In the genomic region with DNA sequence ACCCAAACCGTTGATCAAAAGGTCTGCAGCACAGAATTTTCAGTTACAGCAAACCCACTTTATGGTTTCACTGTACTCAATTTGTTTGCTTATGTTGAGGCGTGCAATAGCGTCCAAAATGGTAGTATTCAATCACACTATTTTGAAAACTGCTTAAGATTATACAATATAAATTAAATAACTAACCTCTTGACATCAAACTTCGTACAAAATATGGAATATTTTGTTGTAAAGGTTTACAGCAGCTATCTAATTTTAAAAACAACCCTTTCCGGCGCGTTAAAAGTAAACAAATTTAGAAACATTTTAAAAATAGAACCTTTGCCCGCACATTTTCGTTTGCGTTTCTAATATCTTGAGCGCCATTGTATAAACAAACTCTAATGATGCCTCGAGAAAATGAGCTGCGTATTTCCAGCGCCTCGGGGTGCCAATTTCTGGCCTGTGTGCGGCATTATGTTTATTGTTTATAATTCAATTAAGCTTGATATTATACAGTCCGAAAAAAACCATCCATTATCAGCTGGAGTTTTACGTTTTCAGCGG, we compare ENCODE assay signal across 1 fruit fly cellular context.
TF ChIP-seq lines count a peak whose summit lies in the region.

No protein-coding gene starts in this region.

TF ChIP-seq in whole organism, embryonic, 481 proteins besides CTCF, POLR2A, EP300 and RAD21 (continued from another document and continues in another):
- TF ChIP-seq CG3847 (GFP tag; IDR thresholded peaks at IDR 0.05; lab: Robert Waterston, UW) (no peak), gsb-n (tag; optimal IDR thresholded peaks at IDR 0.05; lab: Kevin White, UChicago) (no peak), ftz-f1 (GFP tag; optimal IDR thresholded peaks at IDR 0.05; lab: Kevin White, UChicago) (no peak), CG14860 (GFP tag; IDR thresholded peaks at IDR 0.05; lab: Robert Waterston, UW; ENCODE audit: partially characterized antibody) (no peak), CG34224 (GFP tag; IDR thresholded peaks at IDR 0.05; lab: Robert Waterston, UW; ENCODE audit: partially characterized antibody) (no peak; the same call in 2 of the 3 replicates), dan (GFP tag; IDR thresholded peaks at IDR 0.05; lab: Robert Waterston, UW) (no peak), ci (GFP tag; IDR thresholded peaks at IDR 0.05; lab: Robert Waterston, UW) (peak; percentile 37; the same call in 2 of the 3 replicates), CG2875 (GFP tag; optimal IDR thresholded peaks at IDR 0.05; lab: Kevin White, UChicago) (no peak), Antp (GFP tag; optimal IDR thresholded peaks at IDR 0.05; lab: Kevin White, UChicago) (peak; percentile 5), CG9817 (tag; optimal IDR thresholded peaks at IDR 0.05; lab: Kevin White, UChicago) (no peak), CG17802 (tag; optimal IDR thresholded peaks at IDR 0.05; lab: Kevin White, UChicago) (no peak), pros (GFP tag; optimal IDR thresholded peaks at IDR 0.05; lab: Kevin White, UChicago) (peak; percentile 19), toy (GFP tag; IDR thresholded peaks at IDR 0.05; lab: Robert Waterston, UW) (no peak), kah (GFP tag; optimal IDR thresholded peaks at IDR 0.05; lab: Kevin White, UChicago) (no peak), ham (GFP tag; IDR thresholded peaks at IDR 0.05; lab: Robert Waterston, UW) (no peak), dmrt99B (tag; optimal IDR thresholded peaks at IDR 0.05; lab: Kevin White, UChicago) (no peak), Poxn (GFP tag; IDR thresholded peaks at IDR 0.05; lab: Robert Waterston, UW) (no peak), CG4282 (GFP tag; optimal IDR thresholded peaks at IDR 0.05; lab: Kevin White, UChicago) (no peak), pita (GFP tag; optimal IDR thresholded peaks at IDR 0.05; lab: Kevin White, UChicago) (no peak), Side (GFP tag; optimal IDR thresholded peaks at IDR 0.05; lab: Kevin White, UChicago) (no peak), H15 (GFP tag; IDR thresholded peaks at IDR 0.05; lab: Robert Waterston, UW) (no peak), schlank (tag; optimal IDR thresholded peaks at IDR 0.05; lab: Kevin White, UChicago) (no peak), CG14014 (GFP tag; IDR thresholded peaks at IDR 0.05; lab: Robert Waterston, UW) (no peak), Mrtf (GFP tag; IDR thresholded peaks at IDR 0.05; lab: Robert Waterston, UW) (no peak), CG15696 (tag; optimal IDR thresholded peaks at IDR 0.05; lab: Kevin White, UChicago) (no peak), CG42726 (GFP tag; IDR thresholded peaks at IDR 0.05; lab: Robert Waterston, UW; ENCODE audit: partially characterized antibody) (no peak), Tbp (GFP tag; optimal IDR thresholded peaks at IDR 0.05; lab: Kevin White, UChicago) (no peak), eve (GFP tag; optimal IDR thresholded peaks at IDR 0.05; lab: Kevin White, UChicago) (no peak), twi (tag; optimal IDR thresholded peaks at IDR 0.05; lab: Kevin White, UChicago) (no peak), Blimp-1 (GFP tag; optimal IDR thresholded peaks at IDR 0.05; lab: Kevin White, UChicago) (no peak), tap (tag; optimal IDR thresholded peaks at IDR 0.05; lab: Kevin White, UChicago) (no peak), CG9215 (GFP tag; IDR thresholded peaks at IDR 0.05; lab: Robert Waterston, UW) (no peak), vfl (GFP tag; optimal IDR thresholded peaks at IDR 0.05; lab: Kevin White, UChicago) (no peak), fd96Cb (tag; optimal IDR thresholded peaks at IDR 0.05; lab: Kevin White, UChicago) (no peak), Dp (GFP tag; optimal IDR thresholded peaks at IDR 0.05; lab: Kevin White, UChicago) (no peak), jing (GFP tag; optimal IDR thresholded peaks at IDR 0.05; lab: Kevin White, UChicago) (no peak), caup (GFP tag; optimal IDR thresholded peaks at IDR 0.05; lab: Kevin White, UChicago; ENCODE audit: severe bottlenecking) (no peak), CG15269 (tag; optimal IDR thresholded peaks at IDR 0.05; lab: Kevin White, UChicago) (no peak), Xbp1 (GFP tag; optimal IDR thresholded peaks at IDR 0.05; lab: Kevin White, UChicago) (no peak), crol (GFP tag; IDR thresholded peaks at IDR 0.05; lab: Robert Waterston, UW) (no peak), CG15601 (tag; optimal IDR thresholded peaks at IDR 0.05; lab: Kevin White, UChicago) (no peak), NFAT (GFP tag; IDR thresholded peaks at IDR 0.05; lab: Robert Waterston, UW) (no peak), CG17361 (GFP tag; IDR thresholded peaks at IDR 0.05; lab: Robert Waterston, UW) (peak; percentile 73; the same call in 2 of the 3 replicates), CG2116 (GFP tag; optimal IDR thresholded peaks at IDR 0.05; lab: Kevin White, UChicago) (no peak), Oaz (GFP tag; IDR thresholded peaks at IDR 0.05; lab: Robert Waterston, UW) (no peak), esg (GFP tag; conservative IDR thresholded peaks at IDR 0.05; lab: Robert Waterston, UW) (no peak), ATbp (GFP tag; optimal IDR thresholded peaks at IDR 0.05; lab: Kevin White, UChicago) (no peak), wdn (GFP tag; IDR thresholded peaks at IDR 0.05; lab: Robert Waterston, UW) (no peak), CG11247 (GFP tag; IDR thresholded peaks at IDR 0.05; lab: Robert Waterston, UW) (no peak), CG8290 (GFP tag; optimal IDR thresholded peaks at IDR 0.05; lab: Kevin White, UChicago) (no peak), CG8290 (tag; optimal IDR thresholded peaks at IDR 0.05; lab: Kevin White, UChicago) (no peak), Deaf1 (tag; optimal IDR thresholded peaks at IDR 0.05; lab: Kevin White, UChicago) (no peak), CG1832 (GFP tag; optimal IDR thresholded peaks at IDR 0.05; lab: Kevin White, UChicago) (no peak), lbe (GFP tag; optimal IDR thresholded peaks at IDR 0.05; lab: Kevin White, UChicago) (no peak), Rfx (GFP tag; IDR thresholded peaks at IDR 0.05; lab: Robert Waterston, UW) (no peak; the same call in 1 of the 2 replicates), CrebB (tag; optimal IDR thresholded peaks at IDR 0.05; lab: Kevin White, UChicago) (no peak), cwo (GFP tag; optimal IDR thresholded peaks at IDR 0.05; lab: Kevin White, UChicago) (no peak), CG10267 (tag; optimal IDR thresholded peaks at IDR 0.05; lab: Kevin White, UChicago) (no peak), D19B (GFP tag; optimal IDR thresholded peaks at IDR 0.05; lab: Kevin White, UChicago) (no peak), pfk (GFP tag; optimal IDR thresholded peaks at IDR 0.05; lab: Kevin White, UChicago) (no peak), CG10366 (GFP tag; IDR thresholded peaks at IDR 0.05; lab: Robert Waterston, UW) (no peak), ken (GFP tag; IDR thresholded peaks at IDR 0.05; lab: Robert Waterston, UW) (0 out of 3 replicates have a peak, but pooled peaks have one; percentile 6), CG6272 (GFP tag; IDR thresholded peaks at IDR 0.05; lab: Robert Waterston, UW) (no peak), Scr (GFP tag; IDR thresholded peaks at IDR 0.05; lab: Robert Waterston, UW; ENCODE audit: partially characterized antibody) (no peak), tll (GFP tag; optimal IDR thresholded peaks at IDR 0.05; lab: Kevin White, UChicago) (no peak), CG13424 (tag; optimal IDR thresholded peaks at IDR 0.05; lab: Kevin White, UChicago) (no peak), lilli (GFP tag; optimal IDR thresholded peaks at IDR 0.05; lab: Kevin White, UChicago) (no peak), dpn (GFP tag; optimal IDR thresholded peaks at IDR 0.05; lab: Kevin White, UChicago) (no peak), oc (tag; optimal IDR thresholded peaks at IDR 0.05; lab: Kevin White, UChicago) (no peak), Bgb (GFP tag; IDR thresholded peaks at IDR 0.05; lab: Robert Waterston, UW; ENCODE audit: partially characterized antibody) (no peak), Neu2 (GFP tag; optimal IDR thresholded peaks at IDR 0.05; lab: Kevin White, UChicago; ENCODE audit: borderline replicate concordance) (no peak), CG31224 (GFP tag; IDR thresholded peaks at IDR 0.05; lab: Robert Waterston, UW) (no peak), tin (GFP tag; optimal IDR thresholded peaks at IDR 0.05; lab: Kevin White, UChicago) (no peak), CG4854 (GFP tag; optimal IDR thresholded peaks at IDR 0.05; lab: Kevin White, UChicago) (no peak), nerfin-2 (GFP tag; IDR thresholded peaks at IDR 0.05; lab: Robert Waterston, UW; ENCODE audit: partially characterized antibody) (no peak), hth (optimal IDR thresholded peaks at IDR 0.05; lab: Kevin White, UChicago) (no peak), CG17359 (tag; optimal IDR thresholded peaks at IDR 0.05; lab: Kevin White, UChicago) (no peak), sug (tag; optimal IDR thresholded peaks at IDR 0.05; lab: Kevin White, UChicago) (no peak), CG8359 (GFP tag; optimal IDR thresholded peaks at IDR 0.05; lab: Kevin White, UChicago; ENCODE audit: borderline replicate concordance) (no peak), ap (GFP tag; IDR thresholded peaks at IDR 0.05; lab: Robert Waterston, UW) (no peak), Usf (GFP tag; optimal IDR thresholded peaks at IDR 0.05; lab: Kevin White, UChicago) (no peak), Hmr (GFP tag; optimal IDR thresholded peaks at IDR 0.05; lab: Kevin White, UChicago) (no peak), Hr39 (optimal IDR thresholded peaks at IDR 0.05; lab: Kevin White, UChicago) (no peak), CG10321 (GFP tag; IDR thresholded peaks at IDR 0.05; lab: Robert Waterston, UW) (no peak), Dfd (GFP tag; optimal IDR thresholded peaks at IDR 0.05; lab: Kevin White, UChicago) (no peak), sr (GFP tag; IDR thresholded peaks at IDR 0.05; lab: Robert Waterston, UW) (no peak), HLH4C (GFP tag; IDR thresholded peaks at IDR 0.05; lab: Robert Waterston, UW; ENCODE audit: partially characterized antibody) (no peak), CG32532 (GFP tag; IDR thresholded peaks at IDR 0.05; lab: Robert Waterston, UW) (no peak), CG15514 (GFP tag; optimal IDR thresholded peaks at IDR 0.05; lab: Kevin White, UChicago) (no peak), CG10431 (GFP tag; optimal IDR thresholded peaks at IDR 0.05; lab: Kevin White, UChicago) (no peak), C15 (GFP tag; IDR thresholded peaks at IDR 0.05; lab: Robert Waterston, UW) (no peak), br (optimal IDR thresholded peaks at IDR 0.05; lab: Kevin White, UChicago) (no peak), CG11504 (tag; optimal IDR thresholded peaks at IDR 0.05; lab: Kevin White, UChicago) (peak; percentile 19), CG15011 (GFP tag; optimal IDR thresholded peaks at IDR 0.05; lab: Kevin White, UChicago) (no peak), eyg (GFP tag; optimal IDR thresholded peaks at IDR 0.05; lab: Kevin White, UChicago) (no peak), en (GFP tag; optimal IDR thresholded peaks at IDR 0.05; lab: Kevin White, UChicago) (no peak), CG18262 (tag; optimal IDR thresholded peaks at IDR 0.05; lab: Kevin White, UChicago) (peak; percentile 68), CG10209 (GFP tag; optimal IDR thresholded peaks at IDR 0.05; lab: Kevin White, UChicago) (no peak), Sry-δ (GFP tag; optimal IDR thresholded peaks at IDR 0.05; lab: Kevin White, UChicago) (no peak), kay (GFP tag; optimal IDR thresholded peaks at IDR 0.05; lab: Kevin White, UChicago) (no peak), CG13894 (tag; optimal IDR thresholded peaks at IDR 0.05; lab: Kevin White, UChicago) (no peak), CG4820 (GFP tag; optimal IDR thresholded peaks at IDR 0.05; lab: Kevin White, UChicago) (no peak), CG8089 (GFP tag; optimal IDR thresholded peaks at IDR 0.05; lab: Kevin White, UChicago) (no peak), insv (GFP tag; optimal IDR thresholded peaks at IDR 0.05; lab: Kevin White, UChicago) (no peak), onecut (GFP tag; IDR thresholded peaks at IDR 0.05; lab: Robert Waterston, UW) (no peak; the same call in 1 of the 2 replicates), bowl (GFP tag; IDR thresholded peaks at IDR 0.05; lab: Robert Waterston, UW) (no peak), Dref (GFP tag; IDR thresholded peaks at IDR 0.05; lab: Robert Waterston, UW) (no peak), BtbVII (GFP tag; optimal IDR thresholded peaks at IDR 0.05; lab: Kevin White, UChicago) (no peak), Fer2 (tag; optimal IDR thresholded peaks at IDR 0.05; lab: Kevin White, UChicago) (no peak), nerfin-1 (tag; optimal IDR thresholded peaks at IDR 0.05; lab: Kevin White, UChicago) (no peak), CG4617 (GFP tag; optimal IDR thresholded peaks at IDR 0.05; lab: Kevin White, UChicago; ENCODE audit: borderline replicate concordance) (no peak), bab2 (GFP tag; optimal IDR thresholded peaks at IDR 0.05; lab: Kevin White, UChicago) (no peak), HLH54F (GFP tag; optimal IDR thresholded peaks at IDR 0.05; lab: Kevin White, UChicago) (no peak), Fer1 (GFP tag; optimal IDR thresholded peaks at IDR 0.05; lab: Kevin White, UChicago) (no peak), CG16863 (GFP tag; optimal IDR thresholded peaks at IDR 0.05; lab: Kevin White, UChicago) (no peak), Gug (GFP tag; IDR thresholded peaks at IDR 0.05; lab: Robert Waterston, UW) (no peak), hb (GFP tag; IDR thresholded peaks at IDR 0.05; lab: Robert Waterston, UW; ENCODE audit: partially characterized antibody) (no peak), fru (optimal IDR thresholded peaks at IDR 0.05; lab: Kevin White, UChicago) (no peak), corto (GFP tag; optimal IDR thresholded peaks at IDR 0.05; lab: Kevin White, UChicago) (no peak), CG5953 (GFP tag; IDR thresholded peaks at IDR 0.05; lab: Robert Waterston, UW) (no peak), Rx (GFP tag; IDR thresholded peaks at IDR 0.05; lab: Robert Waterston, UW) (no peak), chif (GFP tag; optimal IDR thresholded peaks at IDR 0.05; lab: Kevin White, UChicago) (no peak), CG2678 (tag; optimal IDR thresholded peaks at IDR 0.05; lab: Kevin White, UChicago) (peak; percentile 27), CG3838 (GFP tag; optimal IDR thresholded peaks at IDR 0.05; lab: Kevin White, UChicago) (no peak), mam (GFP tag; optimal IDR thresholded peaks at IDR 0.05; lab: Kevin White, UChicago) (no peak), Trl (optimal IDR thresholded peaks at IDR 0.05; lab: Kevin White, UChicago) (no peak), Trl (GFP tag; optimal IDR thresholded peaks at IDR 0.05; lab: Kevin White, UChicago) (no peak), dati (GFP tag; IDR thresholded peaks at IDR 0.05; lab: Robert Waterston, UW) (no peak), ranshi (GFP tag; IDR thresholded peaks at IDR 0.05; lab: Robert Waterston, UW) (no peak), Max (GFP tag; optimal IDR thresholded peaks at IDR 0.05; lab: Kevin White, UChicago) (no peak), Oli (tag; optimal IDR thresholded peaks at IDR 0.05; lab: Kevin White, UChicago) (no peak), CG15073 (GFP tag; optimal IDR thresholded peaks at IDR 0.05; lab: Kevin White, UChicago) (no peak)
